Worm (Caenorhabditis elegans) whole organism, mixed stage, embryonic: Measurements from ENCODE around the gene F20C5.5.
A peak's percentile ranks its signal among the peaks of the same experiment; 100 is the strongest.
"Not testable (repeated sequence)": the region's sequence is repeated elsewhere in the genome, so short reads cannot be mapped to it uniquely, and the experiment has no call there.

Experiments used
- M03D4.4 ChIP-seq: sonication (generic microtip); optimal IDR thresholded peaks from 2 replicates; lab custom pipeline; 2017; ENCODE audit warnings: mild to moderate bottlenecking, missing genetic modification characterization, missing compliant biosample characterization
- ceh-39 ChIP-seq: fragments of 150-350 bp; optimal IDR thresholded peaks from 2 replicates; lab custom pipeline; 2014; ENCODE audit warnings: missing biosample characterization, missing genetic modification characterization
- ceh-83 ChIP-seq: fragments of 200-800 bp; sonication (Bioruptor generic); optimal IDR thresholded peaks from 2 replicates; lab custom pipeline; 2018; ENCODE audit warnings: mild to moderate bottlenecking, missing genetic modification characterization, missing compliant biosample characterization
- ces-1 ChIP-seq: fragments of 150-350 bp; optimal IDR thresholded peaks from 2 replicates; lab custom pipeline; 2014; ENCODE audit warnings: missing biosample characterization, missing genetic modification reagents, missing genetic modification characterization
- cnd-1 ChIP-seq: fragments of 200-800 bp; sonication (Bioruptor generic); optimal IDR thresholded peaks from 2 replicates; lab custom pipeline; 2018; ENCODE audit warnings: mild to moderate bottlenecking, missing genetic modification characterization, missing compliant biosample characterization
- drap-1 ChIP-seq: fragments of 200-800 bp; sonication (Bioruptor generic); optimal IDR thresholded peaks from 3 replicates; lab custom pipeline; 2018; ENCODE audit warnings: mild to moderate bottlenecking, missing genetic modification characterization, missing compliant biosample characterization
- elt-1 ChIP-seq: sonication (generic microtip); optimal IDR thresholded peaks from 2 replicates; lab custom pipeline; 2017; ENCODE audit warnings: missing genetic modification characterization, mild to moderate bottlenecking, missing compliant biosample characterization, antibody characterized with exemption, moderate library complexity, borderline replicate concordance; ENCODE audit not compliant: insufficient read depth
- elt-3 ChIP-seq: fragments of 150-350 bp; optimal IDR thresholded peaks from 2 replicates; lab custom pipeline; 2014; ENCODE audit warnings: missing biosample characterization, missing genetic modification characterization
- flh-1 ChIP-seq: fragments of 200-800 bp; sonication (Bioruptor generic); optimal IDR thresholded peaks from 2 replicates; lab custom pipeline; 2018; ENCODE audit warnings: mild to moderate bottlenecking, missing genetic modification characterization, moderate library complexity, missing compliant biosample characterization
- ham-2 ChIP-seq: fragments of 200-800 bp; sonication (Bioruptor generic); optimal IDR thresholded peaks from 2 replicates; lab custom pipeline; 2018; ENCODE audit warnings: mild to moderate bottlenecking, missing genetic modification characterization, missing compliant biosample characterization
- hlh-1 ChIP-seq: fragments of 150-350 bp; optimal IDR thresholded peaks from 2 replicates; lab custom pipeline; 2014; ENCODE audit warnings: missing biosample characterization, missing genetic modification reagents, missing genetic modification characterization
- lin-13 ChIP-seq: fragments of 150-350 bp; optimal IDR thresholded peaks from 2 replicates; lab custom pipeline; 2014; ENCODE audit warnings: missing biosample characterization, missing genetic modification characterization
- lin-32 ChIP-seq: fragments of 200-800 bp; sonication (Bioruptor generic); optimal IDR thresholded peaks from 2 replicates; lab custom pipeline; 2018; ENCODE audit warnings: mild to moderate bottlenecking, missing genetic modification characterization, missing compliant biosample characterization
- lsy-2 ChIP-seq: fragments of 150-350 bp; optimal IDR thresholded peaks from 2 replicates; lab custom pipeline; 2014; ENCODE audit warnings: missing biosample characterization, missing genetic modification characterization
- mab-5 ChIP-seq: fragments of 150-350 bp; optimal IDR thresholded peaks from 2 replicates; lab custom pipeline; 2014; ENCODE audit warnings: missing biosample characterization, missing genetic modification characterization
- mep-1 ChIP-seq: fragments of 150-350 bp; optimal IDR thresholded peaks from 2 replicates; lab custom pipeline; 2017; ENCODE audit warnings: missing biosample characterization, missing genetic modification reagents, missing genetic modification characterization, inconsistent platforms
- mls-2 ChIP-seq: sonication (generic microtip); optimal IDR thresholded peaks from 2 replicates; lab custom pipeline; 2016; ENCODE audit warnings: mild to moderate bottlenecking, missing genetic modification characterization, moderate library complexity, missing compliant biosample characterization
- nhr-28 ChIP-seq: fragments of 150-350 bp; optimal IDR thresholded peaks from 2 replicates; lab custom pipeline; 2014; ENCODE audit warnings: missing biosample characterization, missing genetic modification characterization
- nhr-76 ChIP-seq: sonication (generic microtip); optimal IDR thresholded peaks from 2 replicates; lab custom pipeline; 2017; ENCODE audit warnings: missing biosample characterization, missing genetic modification characterization
- sem-2 ChIP-seq: fragments of 200-800 bp; sonication (Bioruptor generic); optimal IDR thresholded peaks from 2 replicates; lab custom pipeline; 2018; ENCODE audit warnings: mild to moderate bottlenecking, missing genetic modification characterization, missing compliant biosample characterization
- sptf-1 ChIP-seq: sonication (generic microtip); optimal IDR thresholded peaks from 2 replicates; lab custom pipeline; 2017; ENCODE audit warnings: mild to moderate bottlenecking, missing genetic modification characterization, moderate library complexity, missing compliant biosample characterization
- tbx-8 ChIP-seq: fragments of 200-800 bp; sonication (Bioruptor generic); optimal IDR thresholded peaks from 2 replicates; lab custom pipeline; 2018; ENCODE audit warnings: mild to moderate bottlenecking, missing genetic modification characterization, moderate library complexity, missing compliant biosample characterization
- unc-120 ChIP-seq: sonication (generic microtip); optimal IDR thresholded peaks from 2 replicates; lab custom pipeline; 2017; ENCODE audit warnings: missing genetic modification characterization, missing compliant biosample characterization; ENCODE audit not compliant: poor library complexity, severe bottlenecking
- unc-39 ChIP-seq: fragments of 150-350 bp; optimal IDR thresholded peaks from 2 replicates; lab custom pipeline; 2014; ENCODE audit warnings: missing biosample characterization, missing genetic modification characterization
- unc-62 ChIP-seq: fragments of 150-350 bp; optimal IDR thresholded peaks from 2 replicates; lab custom pipeline; 2014; ENCODE audit warnings: missing biosample characterization, missing genetic modification reagents, missing genetic modification characterization
- ztf-11 ChIP-seq: fragments of 150-350 bp; optimal IDR thresholded peaks from 2 replicates; lab custom pipeline; 2014; ENCODE audit warnings: missing biosample characterization, missing genetic modification characterization

The F20C5.5 gene

DNA sequence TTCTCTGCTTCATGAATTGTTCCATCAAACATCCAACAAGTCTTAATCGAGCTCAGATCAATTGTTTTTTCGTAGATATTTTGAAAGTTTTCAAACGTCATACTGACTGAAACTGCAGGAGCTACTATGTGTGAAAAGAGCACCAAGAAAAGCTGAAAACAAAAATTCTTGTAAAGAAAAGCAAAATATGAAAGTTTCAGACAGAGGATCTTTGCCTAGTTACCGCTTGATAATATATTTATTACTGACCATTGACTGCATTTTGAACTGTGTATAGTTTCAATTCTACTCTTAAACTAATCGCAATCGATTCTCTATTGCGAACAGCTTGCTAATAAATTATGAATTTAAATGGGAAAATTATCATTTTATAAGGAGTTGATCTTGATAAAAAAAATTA lies 28.8 kb upstream of the F20C5.5 start, which contains the start of gene clec-182:
Gene clec-182 (minus strand): TSS at position 101 of the 400 bp plus-strand sequence.
- TF ChIP-seq unc-39 (no peak), tbx-8 (GFP tag; lab: Kevin White, UChicago) (no peak), ztf-11 (no peak), mls-2 (tag; lab: Kevin White, UChicago) (no peak), mep-1 (tag; lab: Kevin White, UChicago) (no peak), nhr-28 (tag; lab: Kevin White, UChicago) (no peak), mab-5 (tag; lab: Kevin White, UChicago) (no peak), nhr-76 (tag; lab: Kevin White, UChicago) (no peak)

DNA sequence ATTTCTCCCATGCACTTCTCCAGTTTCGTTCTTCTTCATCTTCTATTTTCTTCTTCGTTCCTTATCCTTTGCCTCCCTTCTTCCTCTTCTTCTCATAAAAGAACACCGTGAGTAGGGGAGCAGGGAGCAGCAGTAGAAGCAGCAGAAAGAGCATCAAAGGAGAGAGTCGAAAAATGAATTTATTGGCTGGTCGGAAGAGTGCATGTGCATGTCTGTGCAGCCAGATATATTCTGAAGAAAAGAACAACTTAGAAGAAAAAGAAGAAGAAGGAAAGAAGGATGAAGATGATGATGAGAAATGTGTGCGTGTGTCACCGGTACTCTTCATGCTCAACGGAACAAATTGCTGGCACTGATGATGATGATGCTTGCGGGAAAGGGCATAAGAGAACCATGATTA lies 26.8 kb upstream of the F20C5.5 start:
- no peak for TF ChIP-seq elt-1
- TF ChIP-seq ces-1 (GFP tag; lab: Kevin White, UChicago), result peak; percentile 50

DNA sequence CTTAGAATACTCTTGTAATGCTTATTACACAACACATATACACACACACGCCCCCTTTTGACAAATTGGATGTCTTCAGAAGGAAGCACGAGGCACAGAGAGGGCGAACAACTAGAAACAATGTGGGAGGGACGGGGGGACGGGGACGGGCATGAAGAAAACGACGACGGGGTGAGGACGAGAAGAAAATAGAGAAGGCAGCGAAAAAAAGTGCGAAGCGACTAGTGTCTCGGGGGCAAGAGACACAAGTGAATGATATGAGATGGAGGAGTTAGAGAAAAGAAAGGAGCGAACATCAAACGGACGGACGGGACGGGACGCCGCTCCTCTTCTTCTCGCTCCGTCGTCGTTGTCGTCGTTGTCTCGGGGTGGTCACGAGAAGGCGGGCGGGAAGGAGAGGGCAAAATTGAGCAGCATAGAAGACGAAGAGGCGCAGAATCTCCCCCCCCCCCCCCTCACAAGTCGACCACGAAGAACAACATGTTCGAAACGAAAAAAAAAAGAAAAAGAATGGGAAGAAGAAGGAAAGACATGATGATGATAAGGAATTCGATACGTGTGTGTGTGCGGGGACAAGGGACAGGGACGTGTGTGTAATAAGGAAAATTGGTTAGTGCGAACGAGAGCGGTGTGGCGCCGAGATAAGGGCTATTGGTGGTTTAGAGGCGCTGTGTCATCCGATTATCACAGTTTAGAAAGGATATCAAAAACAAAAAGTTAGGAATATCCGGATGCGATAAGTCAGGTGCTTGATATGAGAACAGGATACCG lies 25.6 kb upstream of the F20C5.5 start:
- TF ChIP-seq tbx-8 (GFP tag; lab: Kevin White, UChicago) (no peak), ceh-83 (GFP tag; lab: Kevin White, UChicago) (peak; percentile 52), drap-1 (no peak), sptf-1 (tag; lab: Kevin White, UChicago) (peak; percentile 35), unc-120 (tag; lab: Kevin White, UChicago) (peak; percentile 18), nhr-76 (tag; lab: Kevin White, UChicago) (no peak), flh-1 (GFP tag; lab: Kevin White, UChicago) (no peak), nhr-28 (tag; lab: Kevin White, UChicago) (no peak)

DNA sequence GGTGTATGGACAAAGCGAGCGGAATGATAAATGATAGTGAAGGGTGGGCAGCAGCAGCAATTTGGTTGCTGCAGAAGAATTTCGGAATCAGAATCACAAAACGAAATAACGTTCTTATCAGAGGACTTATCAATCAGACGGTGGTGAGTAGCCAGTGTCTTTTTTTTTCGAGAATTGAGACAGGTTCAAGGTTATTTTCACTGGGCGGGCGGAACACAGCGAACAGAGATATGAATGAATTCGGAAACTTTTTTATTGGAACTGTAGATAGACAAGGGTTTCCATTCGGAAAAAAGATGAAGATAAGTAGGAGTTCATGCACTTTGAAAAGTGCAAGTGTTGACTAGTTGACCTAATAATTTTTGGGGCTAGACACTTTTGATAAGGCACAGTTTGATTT lies 23.8 kb upstream of the F20C5.5 start:
- no peak for TF ChIP-seq ceh-39
- TF ChIP-seq cnd-1 (tag; lab: Kevin White, UChicago), result no peak

ce11 chrIV:8792808-8793207 lies 23.4 kb upstream of the F20C5.5 start, which contains the start of gene C33D9.3:
Gene C33D9.3 (minus strand): TSS chrIV:8792908.
- TF ChIP-seq unc-39 (no peak), lin-13 (tag; lab: Kevin White, UChicago) (no peak), elt-1 (no peak), lin-32 (GFP tag; lab: Kevin White, UChicago) (no peak), ham-2 (GFP tag; lab: Kevin White, UChicago) (no peak), sptf-1 (tag; lab: Kevin White, UChicago) (no peak)

DNA sequence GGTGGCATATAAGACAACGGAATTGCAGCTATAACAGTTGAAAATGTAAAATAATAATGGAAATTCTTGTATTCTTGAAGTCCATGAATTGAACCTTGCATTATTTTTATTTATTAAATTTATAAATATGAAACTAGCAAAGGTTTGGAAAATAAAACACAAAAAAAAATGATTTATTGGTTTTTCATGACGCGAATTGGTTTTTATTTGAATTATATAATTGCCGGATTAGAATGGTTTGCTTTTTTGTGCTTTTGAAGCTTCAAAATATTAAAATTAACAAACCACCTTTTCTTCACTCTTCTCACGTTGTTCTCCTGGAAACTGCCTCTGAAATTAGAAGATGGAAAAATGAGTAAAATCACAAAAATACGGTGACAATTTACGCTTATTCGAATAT lies 20.7 kb upstream of the F20C5.5 start, which contains the start of gene sru-35:
Gene sru-35 (minus strand): TSS at position 101 of the 400 bp plus-strand sequence.
- TF ChIP-seq sptf-1 (tag; lab: Kevin White, UChicago) (no peak), sem-2 (GFP tag; lab: Kevin White, UChicago) (no peak), ceh-39 (no peak), unc-62 (no peak), ces-1 (GFP tag; lab: Kevin White, UChicago) (no peak), elt-3 (no peak), flh-1 (GFP tag; lab: Kevin White, UChicago) (no peak), lsy-2 (tag; lab: Kevin White, UChicago) (no peak), M03D4.4 (no peak), ceh-83 (GFP tag; lab: Kevin White, UChicago) (no peak)

DNA sequence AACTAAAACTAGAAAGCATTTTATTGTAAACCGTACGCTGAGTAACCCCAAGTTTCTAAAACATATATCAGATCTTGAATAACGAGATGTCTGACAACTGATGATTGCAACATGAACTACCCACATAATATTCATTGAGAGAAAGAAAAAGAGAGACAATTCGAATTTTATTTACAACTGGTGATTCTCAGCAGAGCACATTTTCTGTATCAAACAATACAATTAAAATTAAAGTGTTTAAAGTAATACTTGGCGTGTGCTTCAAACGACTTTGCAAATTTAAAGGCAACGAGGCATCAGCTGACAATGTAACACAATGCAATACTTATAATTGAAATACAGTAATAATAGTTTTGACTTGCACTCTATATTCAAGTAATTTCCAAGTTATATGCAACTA lies 18.6 kb upstream of the F20C5.5 start, which contains the start of gene C33D9.10:
Gene C33D9.10 (minus strand): TSS at position 101 of the 400 bp plus-strand sequence.
- TF ChIP-seq mab-5 (tag; lab: Kevin White, UChicago); ceh-39; hlh-1 (tag; lab: Kevin White, UChicago): not testable (repeated sequence)
